Fruit fly (Drosophila melanogaster): ENCODE data around the gene Srp54k.

Srp54k gene

dm6 chr3L:5154917-5155613, 2.6 kb downstream of the Srp54k start (continued):
- TF ChIP-seq CG9876 (GFP tag; optimal IDR thresholded peaks at IDR 0.05) (peak; percentile 35), CG30020 (tag; optimal IDR thresholded peaks at IDR 0.05) (no peak), CG12236 (GFP tag; optimal IDR thresholded peaks at IDR 0.05) (peak; percentile 48), hbn (GFP tag; IDR thresholded peaks at IDR 0.05; ENCODE audit: partially characterized antibody) (no peak), Ets65A (GFP tag) (peak; percentile 93), Meics (GFP tag; optimal IDR thresholded peaks at IDR 0.05) (peak; percentile 84), CG7786 (GFP tag; optimal IDR thresholded peaks at IDR 0.05) (peak; percentile 79), HLH54F (GFP tag; optimal IDR thresholded peaks at IDR 0.05) (peak; percentile 59), emc (GFP tag; optimal IDR thresholded peaks at IDR 0.05) (no peak), Hey (tag; optimal IDR thresholded peaks at IDR 0.05) (peak; percentile 2), CG10274 (GFP tag; optimal IDR thresholded peaks at IDR 0.05) (no peak), Dad (GFP tag; optimal IDR thresholded peaks at IDR 0.05) (peak; percentile 52), CG4424 (GFP tag; optimal IDR thresholded peaks at IDR 0.05) (peak; percentile 65), CG7963 (GFP tag; IDR thresholded peaks at IDR 0.05; ENCODE audit: partially characterized antibody) (no peak), CG3281 (GFP tag; optimal IDR thresholded peaks at IDR 0.05) (peak; percentile 79), Hmx (GFP tag; optimal IDR thresholded peaks at IDR 0.05) (no peak), gem (tag; optimal IDR thresholded peaks at IDR 0.05) (no peak), hkb (optimal IDR thresholded peaks at IDR 0.05) (no peak), hkb (GFP tag; IDR thresholded peaks at IDR 0.05) (peak; percentile 90), Jarid2 (GFP tag; optimal IDR thresholded peaks at IDR 0.05) (no peak), HLHmδ (GFP tag; optimal IDR thresholded peaks at IDR 0.05) (no peak)

- TF ChIP-seq jigr1 (GFP tag; IDR thresholded peaks at IDR 0.05) (no peak), Ets65A (GFP tag) (peak; percentile 23), Dbx (GFP tag; IDR thresholded peaks at IDR 0.05) (no peak)
Measured at dm6 chr3L:5172470-5172869, 20.0 kb downstream of the Srp54k start.

dm6 chr3L:5176071-5176470, 23.6 kb downstream of the Srp54k start:
- peak; percentile 64 for TF ChIP-seq Med (GFP tag)
- no peak for TF ChIP-seq Dref (GFP tag; IDR thresholded peaks at IDR 0.05)
- TF ChIP-seq Taf1 (GFP tag; IDR thresholded peaks at IDR 0.05), result no peak
- no peak for TF ChIP-seq ttk (GFP tag; IDR thresholded peaks at IDR 0.05)

- TF ChIP-seq sug (tag; optimal IDR thresholded peaks at IDR 0.05) (peak; percentile 63), caup (GFP tag; optimal IDR thresholded peaks at IDR 0.05; ENCODE audit: severe bottlenecking) (peak; percentile 27), cwo (GFP tag; optimal IDR thresholded peaks at IDR 0.05) (peak; percentile 40), lab (GFP tag; optimal IDR thresholded peaks at IDR 0.05) (peak; percentile 59), sd (tag; optimal IDR thresholded peaks at IDR 0.05) (peak; percentile 53), CG1024 (GFP tag; IDR thresholded peaks at IDR 0.05) (no peak), Eip74EF (GFP tag; optimal IDR thresholded peaks at IDR 0.05) (no peak), sens-2 (GFP tag; IDR thresholded peaks at IDR 0.05) (peak; percentile 35; the same call in 1 of the 2 replicates), Pdp1 (GFP tag; optimal IDR thresholded peaks at IDR 0.05) (peak in 1 of 2 experiments; percentile 13), grn (GFP tag; optimal IDR thresholded peaks at IDR 0.05) (peak; percentile 62), Sry-δ (GFP tag; optimal IDR thresholded peaks at IDR 0.05) (no peak), Hr78 (GFP tag; optimal IDR thresholded peaks at IDR 0.05) (peak in 1 of 2 experiments; percentile 60), Trl (optimal IDR thresholded peaks at IDR 0.05) (no peak), Trl (GFP tag; optimal IDR thresholded peaks at IDR 0.05) (no peak), exex (tag; optimal IDR thresholded peaks at IDR 0.05) (peak; percentile 88), yki (optimal IDR thresholded peaks at IDR 0.05) (no peak), Ets65A (GFP tag) (peak; percentile 72), mirr (GFP tag; optimal IDR thresholded peaks at IDR 0.05) (peak; percentile 92), CG34376 (GFP tag; optimal IDR thresholded peaks at IDR 0.05) (peak; percentile 34), CG15479 (GFP tag; optimal IDR thresholded peaks at IDR 0.05) (peak; percentile 68), GATAe (GFP tag; conservative IDR thresholded peaks at IDR 0.05) (peak; percentile 40)
Measured at dm6 chr3L:5176789-5177188, 24.3 kb downstream of the Srp54k start.

All from whole organism, embryonic.